Worm (Caenorhabditis elegans) whole organism, L4 larva: ENCODE data around the gene F02E11.2.
A peak's percentile ranks its signal among the peaks of the same experiment; 100 is the strongest.
"Not testable (repeated sequence)": the region's sequence is repeated elsewhere in the genome, so short reads cannot be mapped to it uniquely, and the experiment has no call there.

Experiments
- D1046.2 ChIP-seq: fragments of 200-800 bp; sonication (Bioruptor generic); IDR thresholded peaks from 2 replicates; pipeline ENCODE4 v1.3.6; 2022; ENCODE audit warnings: missing genetic modification characterization, missing compliant biosample characterization
- F10B5.3 ChIP-seq: sonication (generic microtip); optimal IDR thresholded peaks from 2 replicates; lab custom pipeline; 2016; ENCODE audit warnings: mild to moderate bottlenecking, missing genetic modification characterization, missing compliant biosample characterization
- ZK546.5 ChIP-seq, 2 experiments: sonication (generic microtip); optimal IDR thresholded peaks; 2 replicates each; lab custom pipeline; 2017; ENCODE audit warnings: missing biosample characterization in 2 of 2, missing genetic modification characterization in 2 of 2
- aha-1 ChIP-seq: fragments of 150-350 bp; peaks from one replicate; lab custom pipeline; 2014; ENCODE audit warnings: missing biosample characterization, missing genetic modification characterization
- arid-1 ChIP-seq: fragments of 200-800 bp; sonication (Bioruptor generic); conservative IDR thresholded peaks from 2 replicates; pipeline ENCODE4 v1.3.6; 2022; ENCODE audit warnings: missing genetic modification reagents, missing genetic modification characterization, missing compliant biosample characterization
- ceh-44 ChIP-seq: fragments of 200-800 bp; sonication (Bioruptor generic); IDR thresholded peaks from 2 replicates; pipeline ENCODE4 v1.3.6; 2022; ENCODE audit warnings: missing genetic modification reagents, missing genetic modification characterization, missing compliant biosample characterization
- ces-1 ChIP-seq: fragments of 150-350 bp; sonication (generic microtip); optimal IDR thresholded peaks from 4 replicates; lab custom pipeline; 2014; ENCODE audit warnings: missing biosample characterization, missing genetic modification reagents, missing genetic modification characterization
- cey-2 ChIP-seq: sonication (generic microtip); optimal IDR thresholded peaks from 3 replicates; lab custom pipeline; 2017; ENCODE audit warnings: missing genetic modification characterization, mild to moderate bottlenecking, missing compliant biosample characterization, antibody characterized with exemption, borderline replicate concordance; ENCODE audit not compliant: insufficient read depth
- ctbp-1 ChIP-seq: fragments of 200-800 bp; sonication (Bioruptor generic); IDR thresholded peaks from 2 replicates; pipeline ENCODE4 v1.3.6; 2022; ENCODE audit warnings: missing genetic modification reagents, missing genetic modification characterization, missing compliant biosample characterization
- daf-19 ChIP-seq: fragments of 200-800 bp; sonication (Bioruptor generic); conservative IDR thresholded peaks from 2 replicates; pipeline ENCODE4 v1.3.6; 2022; ENCODE audit warnings: missing genetic modification characterization, missing compliant biosample characterization
- fkh-10 ChIP-seq: fragments of 150-350 bp; optimal IDR thresholded peaks from 2 replicates; lab custom pipeline; 2014; ENCODE audit warnings: missing biosample characterization, missing genetic modification reagents, missing genetic modification characterization
- fos-1 ChIP-seq: fragments of 150-350 bp; optimal IDR thresholded peaks from 2 replicates; lab custom pipeline; 2014; ENCODE audit warnings: missing biosample characterization, missing genetic modification characterization
- hif-1 ChIP-seq, 2 experiments: sonication (generic microtip); optimal IDR thresholded peaks; 2 replicates each; lab custom pipeline; 2016 to 2017; ENCODE audit warnings: missing compliant biosample characterization in 2 of 2, missing genetic modification characterization in 2 of 2, missing genetic modification reagents in 2 of 2, missing genotype in 2 of 2, mild to moderate bottlenecking in 1 of 2
- hlh-11 ChIP-seq: fragments of 200-800 bp; sonication (Bioruptor generic); optimal IDR thresholded peaks from 2 replicates; lab custom pipeline; 2018; ENCODE audit warnings: mild to moderate bottlenecking, missing genetic modification characterization, missing compliant biosample characterization
- lim-7 ChIP-seq: fragments of 200-800 bp; sonication (Bioruptor generic); IDR thresholded peaks from 2 replicates; pipeline ENCODE4 v1.3.6; 2022; ENCODE audit warnings: missing genetic modification characterization, missing compliant biosample characterization
- lin-1 ChIP-seq: fragments of 200-800 bp; sonication (Bioruptor generic); IDR thresholded peaks from 2 replicates; pipeline ENCODE4 v1.3.6; 2022; ENCODE audit warnings: missing genetic modification reagents, missing genetic modification characterization, missing compliant biosample characterization
- lin-38 ChIP-seq: fragments of 200-800 bp; sonication (Bioruptor generic); IDR thresholded peaks from 2 replicates; pipeline ENCODE4 v1.3.6; 2022; ENCODE audit warnings: missing genetic modification reagents, missing genetic modification characterization, missing compliant biosample characterization
- lin-39 ChIP-seq: fragments of 150-350 bp; optimal IDR thresholded peaks from 2 replicates; lab custom pipeline; 2014; ENCODE audit warnings: missing biosample characterization, missing genetic modification reagents, missing genetic modification characterization
- mdt-29 ChIP-seq: fragments of 200-800 bp; sonication (Bioruptor generic); IDR thresholded peaks from 2 replicates; pipeline ENCODE4 v1.3.6; 2022; ENCODE audit warnings: missing genetic modification reagents, missing genetic modification characterization, missing compliant biosample characterization
- mxl-2 ChIP-seq: fragments of 200-800 bp; sonication (Bioruptor generic); conservative IDR thresholded peaks from 2 replicates; pipeline ENCODE4 v1.3.6; 2022; ENCODE audit warnings: missing genetic modification reagents, missing genetic modification characterization, missing compliant biosample characterization
- mxl-3 ChIP-seq: fragments of 200-800 bp; sonication (Bioruptor generic); optimal IDR thresholded peaks from 2 replicates; lab custom pipeline; 2018; ENCODE audit warnings: mild to moderate bottlenecking, missing genetic modification characterization, missing compliant biosample characterization
- nhr-10 ChIP-seq: fragments of 150-350 bp; optimal IDR thresholded peaks from 2 replicates; lab custom pipeline; 2014; ENCODE audit warnings: missing biosample characterization, missing genetic modification characterization
- nhr-25 ChIP-seq: sonication (generic microtip); optimal IDR thresholded peaks from 2 replicates; lab custom pipeline; 2017; ENCODE audit warnings: missing genetic modification characterization, mild to moderate bottlenecking, missing compliant biosample characterization, antibody characterized with exemption, moderate library complexity, borderline replicate concordance; ENCODE audit not compliant: insufficient read depth
- nhr-42 ChIP-seq: fragments of 200-800 bp; sonication (Bioruptor generic); IDR thresholded peaks from 2 replicates; pipeline ENCODE4 v1.3.6; 2022; ENCODE audit warnings: missing genetic modification characterization, missing compliant biosample characterization
- nhr-6 ChIP-seq: fragments of 150-350 bp; optimal IDR thresholded peaks from 2 replicates; lab custom pipeline; 2014; ENCODE audit warnings: missing biosample characterization, missing genetic modification characterization
- pha-4 ChIP-seq, 2 experiments: fragments of 150-350 bp in 1 of 2; fragments of 200-800 bp in 1 of 2; sonication (Bioruptor generic) in 1 of 2; IDR thresholded peaks in 1 of 2; optimal IDR thresholded peaks in 1 of 2; 2 replicates each; pipeline versions ENCODE4 v1.3.6 to Lab custom; 2014 to 2022; ENCODE audit warnings: missing genetic modification characterization in 2 of 2, missing genetic modification reagents in 2 of 2, missing biosample characterization in 1 of 2, missing compliant biosample characterization in 1 of 2
- pqm-1 ChIP-seq: sonication (generic microtip); optimal IDR thresholded peaks from 2 replicates; lab custom pipeline; 2017; ENCODE audit warnings: missing biosample characterization, missing genetic modification characterization
- saeg-2 ChIP-seq: fragments of 200-800 bp; sonication (Bioruptor generic); IDR thresholded peaks from 2 replicates; pipeline ENCODE4 v1.3.6; 2022; ENCODE audit warnings: missing genetic modification reagents, missing genetic modification characterization, missing compliant biosample characterization
- skn-1 ChIP-seq: fragments of 150-350 bp; optimal IDR thresholded peaks from 2 replicates; lab custom pipeline; 2014; ENCODE audit warnings: missing biosample characterization, missing genetic modification characterization
- unc-62 ChIP-seq, 3 experiments: fragments of 150-350 bp in 1 of 3; sonication (generic microtip); optimal IDR thresholded peaks in 2 of 3; peaks in 1 of 3; 1 replicate in 1 of 3; 2 replicates in 2 of 3; lab custom pipeline; 2014 to 2017; ENCODE audit warnings: missing biosample characterization in 3 of 3, missing genetic modification characterization in 3 of 3, missing genetic modification reagents in 3 of 3, missing genotype in 1 of 3

The F02E11.2 gene

ce11 chrII:3262504-3262903 lies at the start of gene F02E11.2:
F02E11.2 (plus strand) TSS chrII:3262804.
- TF ChIP-seq pha-4 (GFP tag; IDR thresholded peaks at IDR 0.05; lab: Robert Waterston, UW) (no peak), pha-4 (tag; optimal IDR thresholded peaks at IDR 0.05; lab: Kevin White, UChicago) (no peak), cey-2 (tag; lab: Kevin White, UChicago) (no peak), ZK546.5 (tag; optimal IDR thresholded peaks at IDR 0.05; lab: Kevin White, UChicago) (no peak), mxl-3 (GFP tag; lab: Kevin White, UChicago) (no peak), ces-1 (no peak), mdt-29 (GFP tag; lab: Robert Waterston, UW) (no peak), fkh-10 (no peak), ctbp-1 (GFP tag; lab: Robert Waterston, UW) (no peak), nhr-25 (tag; lab: Kevin White, UChicago) (no peak)

ce11 chrII:3213898-3214297 lies 48.7 kb upstream of the F02E11.2 start, which contains the start of gene ZC239.4:
ZC239.4 (plus strand) TSS chrII:3214198.
- TF ChIP-seq skn-1: no peak
- no peak for TF ChIP-seq ceh-44 (GFP tag; lab: Robert Waterston, UW)
- no peak for TF ChIP-seq hif-1 (tag; optimal IDR thresholded peaks at IDR 0.05; lab: Kevin White, UChicago)
- TF ChIP-seq lim-7 (GFP tag; lab: Robert Waterston, UW): no peak
- no peak for TF ChIP-seq hlh-11 (tag; lab: Kevin White, UChicago)

DNA sequence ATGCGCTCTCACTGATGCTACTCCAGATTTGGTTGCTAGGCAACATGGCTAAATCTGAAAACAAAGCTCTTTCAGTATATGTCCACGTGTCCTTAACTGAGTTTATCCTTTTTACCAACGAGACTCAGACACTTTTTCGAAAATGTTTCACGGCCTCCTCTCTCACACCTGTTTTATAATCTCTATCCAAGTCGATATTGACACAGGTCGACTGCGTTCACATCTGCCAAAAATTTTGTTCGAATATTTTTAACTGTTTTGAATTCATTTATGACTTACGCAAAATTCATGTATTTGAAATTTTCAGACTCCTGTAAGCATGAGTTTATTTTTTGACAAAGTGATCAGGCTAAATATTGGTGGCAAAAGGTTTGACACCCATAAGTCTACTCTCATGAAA lies 46.8 kb upstream of the F02E11.2 start, which contains the start of gene ZC239.3:
Gene ZC239.3, plus strand, starts transcription at position 301 of the 400 bp plus-strand sequence.
- not testable (repeated sequence) for TF ChIP-seq arid-1; saeg-2 (GFP tag; lab: Robert Waterston, UW); fos-1 (tag; lab: Kevin White, UChicago)

DNA sequence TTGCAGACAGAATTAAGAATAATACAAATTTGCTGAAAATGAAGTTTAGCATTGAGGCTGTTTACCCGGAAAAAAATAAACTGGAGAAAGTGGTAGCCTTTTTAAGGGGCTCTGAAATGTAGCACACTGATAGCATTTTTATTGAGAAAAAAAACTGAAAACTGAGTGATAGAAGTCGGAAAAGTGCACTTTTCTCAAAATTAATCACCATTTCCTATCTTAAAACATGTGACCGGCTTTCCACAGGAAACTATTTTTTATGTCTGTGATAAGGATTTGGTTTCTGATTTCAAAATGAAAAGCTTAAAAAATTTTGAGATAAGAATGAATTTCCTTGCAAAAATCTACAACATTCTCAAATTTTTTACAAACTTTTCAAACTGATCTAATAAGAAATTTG lies 41.9 kb upstream of the F02E11.2 start, which contains the start of gene ZC239.22:
Gene ZC239.22, minus strand, starts transcription at position 101 of the 400 bp plus-strand sequence.
- TF ChIP-seq nhr-42 (no peak), aha-1 (tag; lab: Kevin White, UChicago) (peak; percentile 21), unc-62 (GFP tag; optimal IDR thresholded peaks at IDR 0.05 in 1 of 2; lab: Kevin White, UChicago) (no peak), unc-62 (tag; optimal IDR thresholded peaks at IDR 0.05; lab: Kevin White, UChicago) (no peak), D1046.2 (GFP tag; lab: Robert Waterston, UW) (no peak), mxl-2 (no peak), F10B5.3 (tag; lab: Kevin White, UChicago) (no peak), mdt-29 (GFP tag; lab: Robert Waterston, UW) (no peak), nhr-10 (no peak), lin-1 (GFP tag; lab: Robert Waterston, UW) (no peak)

ce11 chrII:3221730-3222129 lies 40.9 kb upstream of the F02E11.2 start, which contains the start of gene ZC239.14:
ZC239.14 (minus strand) TSS chrII:3222034.
- no peak for TF ChIP-seq daf-19 (GFP tag; lab: Robert Waterston, UW)
- TF ChIP-seq nhr-6 (tag; lab: Kevin White, UChicago): no peak
- no peak for TF ChIP-seq lin-39 (tag; lab: Kevin White, UChicago)
- TF ChIP-seq lin-38 (GFP tag; lab: Robert Waterston, UW): no peak
- TF ChIP-seq aha-1 (tag; lab: Kevin White, UChicago): peak; percentile 91
- no peak for TF ChIP-seq lin-1 (GFP tag; lab: Robert Waterston, UW)
- TF ChIP-seq, all 104 proteins: peak for 1

DNA sequence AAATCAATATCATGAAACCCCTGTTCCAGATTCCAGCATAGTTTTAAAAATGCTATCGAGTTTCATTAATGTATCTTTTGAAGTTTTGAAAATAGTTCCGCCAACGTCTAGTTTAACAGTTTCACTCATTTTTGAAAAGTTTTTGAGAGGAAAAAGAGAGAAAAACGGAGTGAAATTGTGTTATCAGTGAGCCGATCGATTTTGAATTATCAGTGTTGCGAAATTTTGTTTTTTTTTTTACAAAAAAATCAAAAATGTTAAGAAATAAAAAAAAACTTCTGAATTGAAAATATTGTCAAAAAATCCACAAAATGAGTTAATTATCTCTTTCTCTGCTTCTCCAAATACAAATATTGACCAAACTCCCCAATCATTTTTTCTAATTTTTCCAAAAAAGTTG lies 39.9 kb upstream of the F02E11.2 start, which contains the start of gene ZC239.13:
Gene ZC239.13, minus strand, starts transcription at position 154 of the 400 bp plus-strand sequence.
- no peak for TF ChIP-seq lin-39 (tag; lab: Kevin White, UChicago)
- no peak for TF ChIP-seq D1046.2 (GFP tag; lab: Robert Waterston, UW)
- peak; percentile 26 for TF ChIP-seq pqm-1 (tag; lab: Kevin White, UChicago)
- TF ChIP-seq, all 104 proteins: peak for 1
